Worm (Caenorhabditis elegans) whole organism, L4/young adult: ENCODE results near the gene srd-48.

ENCODE experiments used
- W03F9.2 ChIP-seq: fragments of 150-350 bp; optimal IDR thresholded peaks from 2 replicates; lab custom pipeline; 2014; ENCODE audit warnings: missing biosample characterization, missing genetic modification characterization
- dao-5 ChIP-seq: sonication (generic microtip); optimal IDR thresholded peaks from 2 replicates; lab custom pipeline; 2016; ENCODE audit warnings: missing genotype, missing genetic modification characterization, moderate library complexity, missing compliant biosample characterization
- him-1 ChIP-seq: sonication (generic microtip); optimal IDR thresholded peaks from 2 replicates; lab custom pipeline; 2016; ENCODE audit warnings: missing genotype, missing genetic modification reagents, missing genetic modification characterization, missing compliant biosample characterization

The srd-48 gene

ce11 chrX:12317560-12317959, 18.3 kb upstream of the srd-48 start:
- TF ChIP-seq him-1 (no peak), W03F9.2 (no peak), dao-5 (tag; lab: Kevin White, UChicago) (no peak)

DNA sequence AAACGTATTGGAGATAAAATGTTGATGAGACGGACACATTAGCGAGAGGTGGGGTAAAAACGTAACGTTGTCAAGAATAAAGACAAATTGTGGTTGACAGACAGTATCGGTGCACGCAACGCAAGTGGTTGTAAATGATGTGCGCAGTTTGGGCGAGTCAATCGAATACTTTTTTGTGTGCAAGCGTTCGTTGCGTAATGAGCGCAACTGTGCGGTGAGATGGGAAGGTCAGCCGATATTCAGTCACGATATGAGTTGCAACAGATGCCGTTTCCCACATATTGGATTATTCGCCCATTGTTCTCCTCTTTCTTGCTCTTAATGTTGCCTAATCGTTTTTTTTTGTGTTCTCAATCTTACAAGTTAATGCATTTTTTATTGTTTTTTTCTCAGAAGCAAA, 15.2 kb upstream of the srd-48 start, which contains the start of gene ceh-40:
TSS of gene ceh-40 (minus strand) at position 41 of the 400 bp plus-strand sequence.
- TF ChIP-seq W03F9.2 (no peak), dao-5 (tag; lab: Kevin White, UChicago) (no peak), him-1 (no peak)

- TF ChIP-seq dao-5 (tag; lab: Kevin White, UChicago): no peak
- no peak for TF ChIP-seq W03F9.2
- no peak for TF ChIP-seq him-1
Observed at ce11 chrX:12321357-12321756, 14.6 kb upstream of the srd-48 start, which contains the start of gene F17A2.13. F17A2.13 (plus strand) TSS chrX:12321657.

- TF ChIP-seq dao-5 (tag; lab: Kevin White, UChicago) (no peak), him-1 (no peak), W03F9.2 (no peak)
Observed at ce11 chrX:12323439-12323838, 12.5 kb upstream of the srd-48 start, which contains the start of gene srd-40. srd-40 (plus strand) TSS chrX:12323739.

DNA sequence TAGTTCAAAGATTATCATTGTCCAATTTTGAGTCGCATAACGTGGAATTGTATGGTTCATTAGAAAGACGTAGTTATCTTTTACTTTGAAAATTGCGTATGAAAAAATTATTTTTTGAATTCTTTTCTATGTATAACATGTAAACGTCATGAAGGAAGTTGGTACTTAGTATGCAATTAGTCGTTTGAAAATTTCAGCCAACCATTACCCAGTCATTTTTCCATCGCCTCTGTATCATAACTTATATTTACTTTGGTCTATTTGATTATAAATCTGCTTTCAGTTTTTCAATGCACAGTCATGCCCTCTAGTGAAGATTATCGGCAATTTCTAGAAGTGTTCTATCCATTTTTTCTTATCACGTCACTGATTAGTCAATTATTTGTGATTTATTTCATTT, 9.5 kb upstream of the srd-48 start, which contains the start of gene srd-41:
TSS of gene srd-41 (plus strand) at position 301 of the 400 bp plus-strand sequence.
- no peak for TF ChIP-seq dao-5 (tag; lab: Kevin White, UChicago)
- TF ChIP-seq W03F9.2: no peak
- no peak for TF ChIP-seq him-1

ce11 chrX:12328676-12329075, 7.2 kb upstream of the srd-48 start, which contains the start of gene srd-45:
srd-45 (plus strand) TSS chrX:12328976.
- TF ChIP-seq dao-5 (tag; lab: Kevin White, UChicago): no peak
- no peak for TF ChIP-seq him-1
- no peak for TF ChIP-seq W03F9.2

ce11 chrX:12331795-12332194, 4.1 kb upstream of the srd-48 start, which contains the start of gene srd-46:
srd-46 (plus strand) TSS chrX:12332095.
- no peak for TF ChIP-seq dao-5 (tag; lab: Kevin White, UChicago)
- no peak for TF ChIP-seq W03F9.2
- no peak for TF ChIP-seq him-1

- TF ChIP-seq W03F9.2 (no peak), dao-5 (tag; lab: Kevin White, UChicago) (no peak), him-1 (no peak)
Observed at ce11 chrX:12333479-12333878, 2.4 kb upstream of the srd-48 start, which contains the start of gene srd-47. srd-47 (plus strand) TSS chrX:12333642.

DNA sequence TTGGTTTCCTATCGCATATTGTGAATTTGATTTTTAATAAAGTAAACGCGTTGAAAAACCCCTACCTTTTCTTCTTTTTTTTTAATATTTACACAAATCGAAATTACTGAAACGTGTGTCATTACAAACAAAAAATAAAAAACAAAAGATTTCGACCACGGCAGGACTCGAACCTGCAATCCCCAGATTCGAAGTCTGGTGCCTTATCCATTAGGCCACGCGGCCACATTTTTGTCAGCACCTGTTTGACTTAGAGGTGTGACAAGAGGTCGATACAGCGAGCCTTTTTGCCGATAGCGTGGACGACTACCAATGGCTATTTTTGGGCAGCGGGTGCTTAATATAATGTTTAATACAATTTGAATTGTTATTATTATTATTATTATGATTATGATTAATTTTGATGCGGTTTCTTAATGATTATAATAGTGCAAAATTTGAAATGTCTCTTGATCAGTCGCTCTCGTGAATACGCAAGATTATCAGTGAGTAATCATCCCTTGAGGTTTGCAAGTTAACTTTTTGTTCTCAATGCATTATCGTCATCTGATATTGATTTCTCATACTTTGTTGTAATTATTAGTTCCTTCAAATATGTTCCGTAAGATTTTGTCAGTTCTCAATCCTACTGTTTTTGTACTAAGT, 2.1 kb downstream of the srd-48 start, which contains the start of gene srd-44:
TSS of gene srd-44 (plus strand) at position 595 of the 645 bp plus-strand sequence.
- no peak for TF ChIP-seq W03F9.2
- TF ChIP-seq dao-5 (tag; lab: Kevin White, UChicago): no peak
- TF ChIP-seq him-1: no peak

DNA sequence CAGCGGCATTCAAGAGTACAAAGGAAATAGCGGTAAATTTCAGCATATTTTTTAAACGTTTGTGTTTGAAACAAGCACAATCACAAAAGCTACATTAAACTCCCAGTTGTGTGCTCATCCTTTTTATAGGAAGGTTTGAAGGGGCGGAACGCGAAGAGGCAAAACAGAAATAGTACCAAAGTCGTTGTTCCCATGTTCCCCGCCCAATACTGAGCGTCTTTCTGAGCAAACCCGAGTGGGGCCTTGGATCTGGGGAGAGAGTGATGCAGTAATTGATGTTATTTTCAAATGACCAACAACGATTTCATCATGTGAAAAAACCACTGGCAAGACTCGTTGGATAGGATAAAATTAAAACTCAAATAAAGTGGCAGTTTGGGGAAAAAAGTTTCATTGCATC, 5.4 kb downstream of the srd-48 start, which contains the start of gene zig-2:
TSS of gene zig-2 (minus strand) at position 101 of the 400 bp plus-strand sequence.
- TF ChIP-seq dao-5 (tag; lab: Kevin White, UChicago): no peak

DNA sequence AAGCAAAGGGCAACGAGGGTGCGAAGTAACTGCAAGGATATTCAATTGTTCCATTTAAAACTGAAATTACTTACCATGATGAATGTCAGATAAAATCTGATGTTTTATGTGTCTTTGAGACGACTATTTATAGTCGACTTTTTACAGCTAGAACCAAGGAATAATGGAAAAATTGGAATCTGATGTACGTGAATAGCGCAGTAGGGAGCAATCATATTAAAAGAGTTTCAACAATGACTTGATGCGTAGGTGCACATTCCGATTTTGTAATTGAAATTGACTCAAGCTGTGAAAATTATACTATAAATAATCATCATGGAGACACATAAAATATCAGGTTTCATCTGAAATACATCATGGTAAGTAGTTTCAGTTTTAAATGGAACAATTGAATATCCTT, 7.4 kb downstream of the srd-48 start, which contains the start of the genes nspc-9 and nspc-10:
TSS of gene nspc-9 (minus strand) at position 101 of the 400 bp plus-strand sequence.
TSS of gene nspc-10 (plus strand) at position 331 of the 400 bp plus-strand sequence.
- TF ChIP-seq dao-5 (tag; lab: Kevin White, UChicago) (no peak), W03F9.2 (no peak), him-1 (no peak)

ce11 chrX:12346729-12347128, 10.8 kb downstream of the srd-48 start, which contains the start of gene F42F12.11:
F42F12.11 (plus strand) TSS chrX:12347029.
- no peak for TF ChIP-seq dao-5 (tag; lab: Kevin White, UChicago)
- no peak for TF ChIP-seq W03F9.2
- no peak for TF ChIP-seq him-1

DNA sequence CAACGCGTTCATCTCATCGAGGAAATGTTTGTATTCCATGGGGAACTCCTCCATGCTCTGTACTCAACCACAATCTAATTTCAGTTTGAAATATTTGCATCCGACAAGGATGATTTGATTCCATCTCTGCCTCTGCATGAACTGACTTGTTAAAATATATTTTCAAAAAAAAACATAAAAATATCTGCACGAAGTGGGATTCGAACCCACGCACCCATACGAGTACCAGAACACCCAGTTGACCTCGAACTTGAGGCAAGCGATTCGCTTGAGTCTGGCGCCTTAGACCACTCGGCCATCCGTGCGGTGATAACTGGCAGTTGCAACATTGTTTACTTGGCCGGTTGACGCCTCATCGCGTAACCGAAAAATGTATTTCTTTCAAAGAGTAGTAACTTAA, 11.9 kb downstream of the srd-48 start:
- TF ChIP-seq him-1 (no peak), dao-5 (tag; lab: Kevin White, UChicago) (peak; percentile 51), W03F9.2 (peak; percentile 28)

DNA sequence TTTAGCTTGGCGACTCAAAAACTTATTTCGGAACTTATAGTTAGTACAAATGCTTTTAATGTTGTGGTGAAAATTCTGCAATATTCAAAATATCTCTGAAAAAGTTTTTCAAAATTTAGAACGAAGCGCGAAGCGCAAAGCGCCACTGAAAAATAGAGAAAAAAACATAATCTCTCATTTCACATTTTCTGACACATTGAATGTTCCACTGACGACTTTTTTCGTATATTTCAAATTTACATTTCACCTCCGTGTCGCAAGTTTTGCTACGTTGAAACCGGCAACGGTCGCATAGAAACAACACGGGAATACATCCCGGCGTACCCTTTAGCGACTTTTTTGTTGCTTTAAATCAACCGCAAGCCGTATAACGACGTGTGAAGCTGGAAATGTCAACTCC, 12.4 kb downstream of the srd-48 start, which contains the start of gene F42F12.14:
TSS of gene F42F12.14 (plus strand) at position 301 of the 400 bp plus-strand sequence.
- TF ChIP-seq W03F9.2: no peak
- TF ChIP-seq dao-5 (tag; lab: Kevin White, UChicago): no peak
- TF ChIP-seq him-1: no peak

ce11 chrX:12350207-12350606, 14.3 kb downstream of the srd-48 start, which contains the start of gene F42F12.3:
F42F12.3 (plus strand) TSS chrX:12350578.
- TF ChIP-seq him-1 (no peak), dao-5 (tag; lab: Kevin White, UChicago) (no peak), W03F9.2 (no peak)
